Worm (Caenorhabditis elegans): Measurements from ENCODE around the gene lam-2.

lam-2 gene

DNA sequence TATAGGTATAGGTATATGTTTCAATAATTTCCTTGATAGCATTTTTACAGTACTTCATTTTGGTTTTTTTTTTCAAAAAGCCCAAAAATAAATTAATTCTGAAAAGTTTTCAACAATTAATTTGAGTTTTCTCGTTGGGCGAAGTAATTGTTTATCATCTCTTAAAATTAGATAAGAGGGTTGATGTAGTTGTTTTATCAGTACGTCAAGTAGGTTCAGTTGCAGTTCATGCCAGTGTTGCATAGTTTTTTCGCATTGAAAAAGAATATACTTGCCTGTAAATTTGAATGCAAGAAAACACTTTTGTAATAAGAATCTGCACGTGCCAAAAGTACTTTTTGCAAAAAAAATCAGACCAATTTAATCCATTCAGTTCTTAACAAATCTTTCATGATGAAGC is 25.9 kb downstream of the lam-2 start:
- no peak for TF ChIP-seq sem-2 (GFP tag; optimal IDR thresholded peaks at IDR 0.05)
- no peak for TF ChIP-seq bed-3 (GFP tag; optimal IDR thresholded peaks at IDR 0.05)
- TF ChIP-seq hlh-1 (tag; optimal IDR thresholded peaks at IDR 0.05), result no peak
- no peak for TF ChIP-seq mls-2 (tag; optimal IDR thresholded peaks at IDR 0.05)
- TF ChIP-seq sptf-1 (tag; optimal IDR thresholded peaks at IDR 0.05), result no peak
- no peak for TF ChIP-seq lin-32 (GFP tag; optimal IDR thresholded peaks at IDR 0.05)
- TF ChIP-seq ceh-39 (tag; optimal IDR thresholded peaks at IDR 0.05), result no peak
- TF ChIP-seq drap-1 (GFP tag; optimal IDR thresholded peaks at IDR 0.05), result no peak
- no peak for TF ChIP-seq ceh-83 (GFP tag; optimal IDR thresholded peaks at IDR 0.05)
- TF ChIP-seq lin-13 (tag; optimal IDR thresholded peaks at IDR 0.05), result no peak
- no peak for TF ChIP-seq unc-120 (tag; optimal IDR thresholded peaks at IDR 0.05; ENCODE audit: poor library complexity, severe bottlenecking)
- no peak for TF ChIP-seq tbx-8 (GFP tag; optimal IDR thresholded peaks at IDR 0.05)
- TF ChIP-seq elt-3 (tag; optimal IDR thresholded peaks at IDR 0.05), result no peak
- no peak for TF ChIP-seq zip-8 (tag; optimal IDR thresholded peaks at IDR 0.05)

DNA sequence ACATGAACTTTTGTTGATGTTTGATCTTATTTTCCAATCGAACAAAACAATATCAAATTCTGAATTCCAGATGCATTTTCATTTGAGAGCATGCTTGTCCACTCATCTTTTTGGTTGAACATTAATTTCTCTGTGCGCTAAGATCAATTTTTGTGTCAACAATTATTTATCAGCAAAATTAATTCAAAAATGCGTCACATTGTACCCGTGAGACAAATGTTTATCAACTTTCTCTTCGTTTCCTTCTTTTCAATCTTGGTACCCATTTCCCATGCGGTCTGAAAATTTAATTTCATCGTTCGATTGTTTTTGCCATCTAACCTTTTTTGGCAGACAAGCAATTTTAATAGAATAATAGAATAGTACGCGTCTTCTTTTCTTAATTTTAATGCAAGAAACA is 27.0 kb downstream of the lam-2 start:
- TF ChIP-seq unc-39 (tag; optimal IDR thresholded peaks at IDR 0.05) (no peak), nhr-2 (tag; optimal IDR thresholded peaks at IDR 0.05) (no peak), nhr-237 (tag; optimal IDR thresholded peaks at IDR 0.05) (no peak), zip-8 (tag; optimal IDR thresholded peaks at IDR 0.05) (no peak), hlh-1 (tag; optimal IDR thresholded peaks at IDR 0.05) (no peak), ces-1 (GFP tag; optimal IDR thresholded peaks at IDR 0.05) (no peak), elt-3 (tag; optimal IDR thresholded peaks at IDR 0.05) (no peak), M03D4.4 (tag; optimal IDR thresholded peaks at IDR 0.05) (no peak), unc-62 (GFP tag; optimal IDR thresholded peaks at IDR 0.05) (no peak), elt-1 (tag; optimal IDR thresholded peaks at IDR 0.05; ENCODE audit: borderline replicate concordance, insufficient read depth) (no peak), nhr-28 (tag; optimal IDR thresholded peaks at IDR 0.05) (no peak), ceh-43 (GFP tag; optimal IDR thresholded peaks at IDR 0.05) (no peak)

DNA sequence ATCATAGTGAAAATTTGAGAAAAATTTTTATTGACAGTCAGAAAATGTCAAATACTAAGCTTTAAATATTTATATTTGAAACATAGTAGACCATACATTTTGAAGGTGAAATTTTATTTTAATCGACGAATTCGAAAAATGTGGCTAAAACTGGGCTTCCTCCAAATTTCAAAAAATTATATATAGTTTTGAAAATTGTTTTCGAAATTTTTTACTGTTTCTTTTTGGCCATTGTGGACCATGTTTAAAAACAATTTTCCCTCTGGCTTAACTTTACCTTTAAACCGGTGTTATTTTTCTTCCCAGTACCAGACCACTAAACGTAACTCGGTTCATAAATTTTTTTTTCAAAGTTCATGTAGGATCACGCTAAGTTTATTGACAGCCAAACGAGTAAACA is 28.4 kb downstream of the lam-2 start:
- no peak for TF ChIP-seq cnd-1 (tag; optimal IDR thresholded peaks at IDR 0.05)
- no peak for TF ChIP-seq nhr-2 (tag; optimal IDR thresholded peaks at IDR 0.05)
- no peak for TF ChIP-seq nhr-237 (tag; optimal IDR thresholded peaks at IDR 0.05)

DNA sequence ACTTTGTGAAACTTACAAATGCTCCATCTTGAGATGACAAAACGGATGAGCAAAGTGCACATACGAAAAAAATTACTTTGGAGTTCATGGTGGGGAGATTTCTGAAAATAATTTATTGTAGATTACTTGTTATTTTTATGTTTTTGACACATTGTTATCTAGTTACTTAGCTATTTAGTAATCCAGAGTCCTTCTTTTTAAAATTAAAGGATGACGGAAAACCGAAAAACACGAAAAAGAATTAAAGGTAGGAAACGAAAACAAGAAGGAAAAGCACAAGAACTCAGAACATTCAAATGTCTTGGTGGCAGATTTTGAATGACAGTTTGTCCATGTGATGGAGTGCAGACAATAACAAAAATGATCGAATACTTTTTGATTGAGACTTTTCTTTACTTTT is 34.1 kb downstream of the lam-2 start, which contains the start of gene hen-1:
TSS of gene hen-1 (minus strand) at position 101 of the 400 bp plus-strand sequence.
- TF ChIP-seq pha-4 (tag; optimal IDR thresholded peaks at IDR 0.05) (no peak), nhr-28 (tag; optimal IDR thresholded peaks at IDR 0.05) (no peak), sptf-1 (tag; optimal IDR thresholded peaks at IDR 0.05) (no peak), unc-39 (tag; optimal IDR thresholded peaks at IDR 0.05) (no peak), ham-2 (GFP tag; optimal IDR thresholded peaks at IDR 0.05) (no peak), elt-3 (tag; optimal IDR thresholded peaks at IDR 0.05) (no peak), ztf-11 (tag; optimal IDR thresholded peaks at IDR 0.05) (no peak), lin-32 (GFP tag; optimal IDR thresholded peaks at IDR 0.05) (no peak), ceh-39 (tag; optimal IDR thresholded peaks at IDR 0.05) (no peak), flh-1 (GFP tag; optimal IDR thresholded peaks at IDR 0.05) (no peak), drap-1 (GFP tag; optimal IDR thresholded peaks at IDR 0.05) (no peak), nhr-12 (tag; optimal IDR thresholded peaks at IDR 0.05) (no peak), bed-3 (GFP tag; optimal IDR thresholded peaks at IDR 0.05) (no peak), M03D4.4 (tag; optimal IDR thresholded peaks at IDR 0.05) (no peak), mab-5 (tag; optimal IDR thresholded peaks at IDR 0.05) (no peak), ceh-83 (GFP tag; optimal IDR thresholded peaks at IDR 0.05) (no peak), unc-62 (GFP tag; optimal IDR thresholded peaks at IDR 0.05) (no peak), nhr-2 (tag; optimal IDR thresholded peaks at IDR 0.05) (no peak)

DNA sequence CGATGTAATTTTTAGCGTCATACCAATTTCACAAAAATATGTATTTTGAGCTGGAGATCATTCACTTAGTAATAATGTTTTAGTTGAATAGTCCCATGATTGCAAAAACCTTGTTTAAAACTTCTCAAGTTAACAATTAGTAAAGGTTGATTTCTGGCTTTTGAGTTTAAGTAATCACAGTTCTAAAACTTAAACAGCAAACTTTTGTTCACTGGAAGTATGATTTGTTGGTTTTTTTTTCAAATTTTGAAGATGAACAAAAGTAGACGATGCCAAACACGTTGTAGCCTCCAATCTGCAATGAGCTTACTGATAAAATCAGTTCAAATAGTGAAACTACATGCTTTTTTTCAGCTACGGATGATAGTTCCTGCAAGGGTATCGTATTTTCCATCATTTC is 38.5 kb downstream of the lam-2 start, which contains the start of gene C36B7.1:
TSS of gene C36B7.1 (plus strand) at position 301 of the 400 bp plus-strand sequence.
- no peak for TF ChIP-seq sptf-1 (tag; optimal IDR thresholded peaks at IDR 0.05)
- no peak for TF ChIP-seq nhr-237 (tag; optimal IDR thresholded peaks at IDR 0.05)
- TF ChIP-seq cnd-1 (tag; optimal IDR thresholded peaks at IDR 0.05), result no peak
- no peak for TF ChIP-seq lin-32 (GFP tag; optimal IDR thresholded peaks at IDR 0.05)
- no peak for TF ChIP-seq ceh-83 (GFP tag; optimal IDR thresholded peaks at IDR 0.05)
- TF ChIP-seq flh-1 (GFP tag; optimal IDR thresholded peaks at IDR 0.05), result no peak
- TF ChIP-seq tbx-8 (GFP tag; optimal IDR thresholded peaks at IDR 0.05), result no peak
- TF ChIP-seq zip-8 (tag; optimal IDR thresholded peaks at IDR 0.05), result no peak
- TF ChIP-seq nhr-12 (tag; optimal IDR thresholded peaks at IDR 0.05), result no peak
- no peak for TF ChIP-seq nhr-76 (tag; optimal IDR thresholded peaks at IDR 0.05)
- TF ChIP-seq unc-62 (GFP tag; optimal IDR thresholded peaks at IDR 0.05), result no peak
- TF ChIP-seq ceh-43 (GFP tag; optimal IDR thresholded peaks at IDR 0.05), result no peak

Data from whole organism, mixed stage, embryonic.